Worm (Caenorhabditis elegans) whole organism, midembryonic: ENCODE results near the gene C15H9.3.

Source experiments
- T22C8.4 ChIP-seq: fragments of 200-800 bp; sonication (Bioruptor generic); IDR thresholded peaks from 2 replicates; pipeline ENCODE4 v1.3.6; 2022; ENCODE audit warnings: missing genetic modification characterization, missing compliant biosample characterization
- cog-1 ChIP-seq: sonication (generic microtip); optimal IDR thresholded peaks from 2 replicates; lab custom pipeline; 2016; ENCODE audit warnings: missing genetic modification characterization, missing compliant biosample characterization
- flt-1 ChIP-seq: fragments of 200-800 bp; sonication (Bioruptor generic); IDR thresholded peaks from 2 replicates; pipeline ENCODE4 v1.3.6; 2022; ENCODE audit warnings: missing genetic modification characterization, missing compliant biosample characterization
- klf-2 ChIP-seq: fragments of 200-800 bp; sonication (Bioruptor generic); conservative IDR thresholded peaks from 2 replicates; pipeline ENCODE4 v1.3.6; 2022; ENCODE audit warnings: missing genetic modification reagents, missing genetic modification characterization, missing compliant biosample characterization
- med-1 ChIP-seq: sonication (generic microtip); optimal IDR thresholded peaks from 2 replicates; lab custom pipeline; 2017; ENCODE audit warnings: missing genetic modification characterization, mild to moderate bottlenecking, missing compliant biosample characterization, antibody characterized with exemption, missing genetic modification reagents; ENCODE audit not compliant: insufficient read depth
- ref-1 ChIP-seq: fragments of 200-800 bp; sonication (Bioruptor generic); conservative IDR thresholded peaks from 2 replicates; pipeline ENCODE4 v1.3.6; 2022; ENCODE audit warnings: missing genetic modification reagents, missing genetic modification characterization, missing compliant biosample characterization
- tab-1 ChIP-seq: fragments of 200-800 bp; sonication (Bioruptor generic); IDR thresholded peaks from 2 replicates; pipeline ENCODE4 v1.3.6; 2022; ENCODE audit warnings: missing genetic modification characterization, missing compliant biosample characterization
- ztf-23 ChIP-seq: fragments of 200-800 bp; sonication (Bioruptor generic); IDR thresholded peaks from 2 replicates; pipeline ENCODE4 v1.3.6; 2022; ENCODE audit warnings: missing genetic modification reagents, missing genetic modification characterization, missing compliant biosample characterization
- ztf-29 ChIP-seq: fragments of 200-800 bp; sonication (Bioruptor generic); IDR thresholded peaks from 2 replicates; pipeline ENCODE4 v1.3.6; 2022; ENCODE audit warnings: missing genetic modification reagents, missing genetic modification characterization, missing compliant biosample characterization

C15H9.3 gene

DNA sequence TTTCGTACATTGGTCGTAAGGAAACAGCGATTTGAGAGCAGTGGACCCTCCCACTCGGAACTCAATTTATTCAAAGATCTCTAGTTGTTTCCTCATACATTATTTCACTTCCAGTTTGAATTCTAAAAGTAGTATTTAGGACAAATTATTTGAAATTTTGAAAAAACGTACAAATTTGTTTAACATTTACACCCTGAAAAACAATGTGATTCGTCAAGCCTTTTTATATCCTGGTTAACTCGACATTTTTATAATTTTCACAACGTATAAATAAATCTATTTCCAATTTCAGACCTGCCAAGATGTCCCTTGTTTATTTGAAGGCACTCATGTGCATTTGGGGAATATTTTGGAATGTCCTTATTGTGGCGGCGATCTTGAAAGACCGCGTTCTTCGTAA lies at the start of gene C15H9.3:
TSS of gene C15H9.3 (plus strand) at position 301 of the 400 bp plus-strand sequence.
- TF ChIP-seq tab-1 (GFP tag; lab: Robert Waterston, UW): no peak
- no peak for TF ChIP-seq T22C8.4
- TF ChIP-seq ztf-29 (GFP tag; lab: Robert Waterston, UW): no peak
- no peak for TF ChIP-seq ztf-23 (GFP tag; lab: Robert Waterston, UW)

DNA sequence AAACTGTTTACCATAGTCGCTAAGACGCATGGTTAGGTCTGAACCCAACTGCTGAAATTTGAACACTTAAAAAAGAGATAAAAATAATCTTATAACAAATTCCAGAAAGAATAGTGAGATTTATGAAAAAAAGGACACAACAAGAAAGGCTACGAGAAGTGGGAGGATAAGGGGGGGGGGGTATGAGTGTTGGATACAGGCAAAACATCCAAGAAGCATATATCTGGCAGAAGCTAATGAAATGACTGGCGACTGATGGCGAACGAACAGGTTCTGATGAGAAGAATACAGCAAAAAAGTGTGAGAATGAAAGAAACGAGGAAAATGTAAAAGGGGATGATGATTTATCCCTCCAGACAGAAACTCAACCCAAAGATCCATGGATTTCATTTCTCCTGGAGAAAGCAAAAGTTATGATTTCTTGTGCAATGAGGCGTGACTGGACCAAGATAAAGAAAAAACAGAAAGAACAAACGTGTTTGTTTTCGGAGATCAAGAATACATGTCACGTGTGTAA lies 49.6 kb upstream of the C15H9.3 start, which contains the start of gene ptr-4:
TSS of gene ptr-4 (minus strand) at position 51 of the 517 bp plus-strand sequence.
- no peak for TF ChIP-seq ztf-23 (GFP tag; lab: Robert Waterston, UW)
- no peak for TF ChIP-seq flt-1
- TF ChIP-seq cog-1 (tag; lab: Kevin White, UChicago): no peak

DNA sequence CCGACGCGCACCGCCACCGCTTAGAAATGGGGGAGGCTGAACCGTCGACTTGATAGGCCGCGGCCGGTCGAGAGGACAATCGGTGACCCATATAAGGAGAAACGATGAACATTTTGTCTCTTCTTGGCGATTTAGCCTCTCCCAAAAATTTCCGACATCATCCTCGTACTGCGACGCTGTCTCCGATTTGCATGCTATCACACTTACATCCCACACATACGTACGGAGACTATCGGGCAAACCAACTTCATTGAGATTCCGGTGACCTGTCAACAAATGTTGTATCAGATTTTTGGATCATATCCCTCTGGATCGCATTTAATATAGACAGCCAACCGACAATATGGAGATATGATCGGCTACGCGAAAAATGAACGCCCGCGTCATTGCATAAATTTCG lies 49.0 kb upstream of the C15H9.3 start:
- TF ChIP-seq cog-1 (tag; lab: Kevin White, UChicago) (peak; percentile 18), tab-1 (GFP tag; lab: Robert Waterston, UW) (no peak)

DNA sequence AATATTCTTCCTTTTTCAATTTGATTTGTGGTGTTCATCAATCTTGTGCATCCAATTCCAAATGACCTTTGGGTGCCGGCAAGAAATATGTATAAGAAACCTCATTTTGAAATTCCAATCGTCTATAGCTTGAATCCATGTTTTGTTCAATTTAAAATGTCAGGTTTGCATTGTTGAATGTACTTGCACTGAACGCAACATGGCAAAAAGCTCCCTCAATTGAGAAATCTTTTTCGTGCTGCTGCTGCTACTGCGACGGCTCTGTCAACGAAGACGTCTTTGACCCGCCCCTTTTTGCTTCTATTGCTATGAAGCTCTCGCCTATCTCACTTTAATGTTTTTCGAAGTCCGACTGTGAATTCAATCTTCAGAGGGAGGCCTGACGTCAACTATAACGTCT lies 40.4 kb upstream of the C15H9.3 start, which contains the start of gene lgc-58:
TSS of gene lgc-58 (plus strand) at position 301 of the 400 bp plus-strand sequence.
- TF ChIP-seq tab-1 (GFP tag; lab: Robert Waterston, UW) (no peak), med-1 (GFP tag; lab: Kevin White, UChicago) (no peak), cog-1 (tag; lab: Kevin White, UChicago) (no peak), ref-1 (GFP tag; lab: Robert Waterston, UW) (no peak), ztf-23 (GFP tag; lab: Robert Waterston, UW) (no peak), klf-2 (GFP tag; lab: Robert Waterston, UW) (no peak), flt-1 (no peak), T22C8.4 (no peak), ztf-29 (GFP tag; lab: Robert Waterston, UW) (no peak)

DNA sequence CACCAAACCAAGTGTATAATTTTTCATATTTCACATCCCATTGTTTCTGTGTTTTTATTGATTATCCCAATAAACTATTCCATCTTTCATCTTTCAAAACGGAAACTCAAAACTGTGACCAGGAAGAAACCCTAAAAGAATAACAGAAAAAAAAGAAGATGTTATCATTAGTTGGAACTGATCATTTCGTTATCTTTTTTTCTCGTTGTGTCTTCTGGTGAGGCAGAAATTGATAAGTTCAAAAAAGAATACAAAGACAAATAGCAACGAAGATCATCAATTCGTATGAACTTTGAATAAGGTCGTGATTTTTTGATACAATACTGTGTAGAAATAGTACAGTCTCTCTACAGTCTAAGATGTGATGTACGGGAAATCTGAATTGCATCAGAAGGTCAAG lies 33.8 kb upstream of the C15H9.3 start:
- TF ChIP-seq T22C8.4 (no peak), ztf-23 (GFP tag; lab: Robert Waterston, UW) (no peak), klf-2 (GFP tag; lab: Robert Waterston, UW) (no peak), ref-1 (GFP tag; lab: Robert Waterston, UW) (no peak), ztf-29 (GFP tag; lab: Robert Waterston, UW) (no peak), cog-1 (tag; lab: Kevin White, UChicago) (no peak), med-1 (GFP tag; lab: Kevin White, UChicago) (no peak)

DNA sequence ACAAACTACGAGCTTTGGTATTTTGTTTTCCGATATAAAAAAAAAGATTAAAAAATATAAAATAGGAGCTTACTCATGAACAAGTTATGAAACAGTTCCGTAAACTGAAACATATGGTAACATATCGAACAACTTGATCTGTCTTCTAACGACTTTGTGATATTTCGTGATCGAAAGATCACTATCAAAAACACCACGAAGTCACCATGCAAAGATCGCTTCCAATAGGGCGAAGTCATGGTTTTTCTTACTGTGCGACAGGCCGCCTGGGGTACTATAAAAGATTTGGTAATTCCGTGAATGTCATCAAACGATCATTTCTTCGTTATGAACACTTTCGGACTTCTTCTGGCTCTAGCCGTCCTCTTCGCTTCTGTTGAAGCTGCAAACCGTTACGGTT lies 32.9 kb upstream of the C15H9.3 start, which contains the start of gene C45B2.3:
TSS of gene C45B2.3 (plus strand) at position 301 of the 400 bp plus-strand sequence.
- TF ChIP-seq ref-1 (GFP tag; lab: Robert Waterston, UW): no peak
- no peak for TF ChIP-seq klf-2 (GFP tag; lab: Robert Waterston, UW)

DNA sequence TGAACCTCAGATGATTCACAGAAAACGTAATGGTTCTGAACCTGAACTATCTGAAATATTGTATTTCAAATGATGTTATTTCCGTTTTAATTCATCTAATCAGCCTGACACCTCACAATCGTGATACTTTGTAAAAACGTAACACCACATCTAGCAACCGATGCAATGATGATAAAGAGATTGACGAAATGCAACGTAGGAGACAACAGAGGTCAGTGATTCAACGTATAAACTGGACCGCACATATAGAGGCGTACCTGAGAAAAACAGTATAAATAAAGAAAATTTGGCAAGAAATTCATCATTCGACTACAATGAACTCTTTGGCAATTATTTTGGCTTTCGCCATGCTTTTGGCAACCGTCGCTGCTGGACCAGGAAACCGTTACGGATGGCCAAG lies 31.2 kb upstream of the C15H9.3 start, which contains the start of gene C45B2.2:
TSS of gene C45B2.2 (plus strand) at position 301 of the 400 bp plus-strand sequence.
- TF ChIP-seq tab-1 (GFP tag; lab: Robert Waterston, UW): no peak
- no peak for TF ChIP-seq med-1 (GFP tag; lab: Kevin White, UChicago)
- no peak for TF ChIP-seq cog-1 (tag; lab: Kevin White, UChicago)
- no peak for TF ChIP-seq ztf-29 (GFP tag; lab: Robert Waterston, UW)
- TF ChIP-seq flt-1: no peak
- no peak for TF ChIP-seq T22C8.4
- no peak for TF ChIP-seq ref-1 (GFP tag; lab: Robert Waterston, UW)
- no peak for TF ChIP-seq ztf-23 (GFP tag; lab: Robert Waterston, UW)
- TF ChIP-seq klf-2 (GFP tag; lab: Robert Waterston, UW): no peak

DNA sequence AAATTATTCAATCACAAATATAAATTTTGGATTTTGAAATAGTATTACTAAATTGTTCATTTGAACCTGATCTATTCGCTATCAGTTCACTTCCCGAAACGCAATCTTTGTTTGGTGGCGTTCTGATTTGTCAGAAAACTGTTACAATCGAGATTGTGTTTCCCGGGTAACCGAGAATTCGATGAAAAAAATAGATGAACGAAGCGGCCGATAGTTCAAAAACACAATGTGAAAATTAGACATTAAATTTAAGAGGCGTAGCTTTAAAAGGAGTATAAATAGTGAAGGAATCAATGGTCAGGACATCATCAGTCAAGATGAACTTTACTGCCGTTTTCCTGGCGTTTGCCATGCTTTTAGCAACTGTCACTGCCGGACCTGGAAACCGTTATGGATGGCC lies 29.8 kb upstream of the C15H9.3 start, which contains the start of gene C45B2.1:
TSS of gene C45B2.1 (plus strand) at position 301 of the 400 bp plus-strand sequence.
- TF ChIP-seq ztf-29 (GFP tag; lab: Robert Waterston, UW) (no peak), ref-1 (GFP tag; lab: Robert Waterston, UW) (no peak), tab-1 (GFP tag; lab: Robert Waterston, UW) (no peak), med-1 (GFP tag; lab: Kevin White, UChicago) (no peak), T22C8.4 (no peak), ztf-23 (GFP tag; lab: Robert Waterston, UW) (no peak), flt-1 (no peak), klf-2 (GFP tag; lab: Robert Waterston, UW) (no peak), cog-1 (tag; lab: Kevin White, UChicago) (no peak)

DNA sequence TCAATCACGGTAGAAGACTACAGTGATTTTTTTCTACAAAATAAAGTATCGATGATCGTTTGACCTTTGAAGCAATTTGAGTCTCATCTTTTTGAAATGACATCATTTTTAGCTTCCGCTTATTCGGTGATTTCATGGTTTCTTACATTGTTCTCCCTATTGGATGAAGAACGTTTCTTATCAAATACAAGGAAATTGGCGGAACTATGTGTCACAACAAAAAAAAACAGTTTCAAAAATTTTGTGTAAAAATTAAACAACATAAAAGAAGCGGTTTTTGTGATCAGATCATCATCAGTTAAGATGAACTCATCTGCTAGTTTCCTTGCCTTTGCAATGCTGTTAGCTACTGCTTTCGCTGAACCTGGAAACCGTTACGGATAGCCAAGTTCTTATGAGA lies 27.9 kb upstream of the C15H9.3 start, which contains the start of gene C45B2.8:
TSS of gene C45B2.8 (plus strand) at position 301 of the 400 bp plus-strand sequence.
- no peak for TF ChIP-seq cog-1 (tag; lab: Kevin White, UChicago)
- TF ChIP-seq tab-1 (GFP tag; lab: Robert Waterston, UW): no peak
- TF ChIP-seq ref-1 (GFP tag; lab: Robert Waterston, UW): no peak
- TF ChIP-seq klf-2 (GFP tag; lab: Robert Waterston, UW): no peak
- TF ChIP-seq flt-1: no peak
- no peak for TF ChIP-seq ztf-29 (GFP tag; lab: Robert Waterston, UW)
- TF ChIP-seq med-1 (GFP tag; lab: Kevin White, UChicago): no peak
- no peak for TF ChIP-seq ztf-23 (GFP tag; lab: Robert Waterston, UW)

DNA sequence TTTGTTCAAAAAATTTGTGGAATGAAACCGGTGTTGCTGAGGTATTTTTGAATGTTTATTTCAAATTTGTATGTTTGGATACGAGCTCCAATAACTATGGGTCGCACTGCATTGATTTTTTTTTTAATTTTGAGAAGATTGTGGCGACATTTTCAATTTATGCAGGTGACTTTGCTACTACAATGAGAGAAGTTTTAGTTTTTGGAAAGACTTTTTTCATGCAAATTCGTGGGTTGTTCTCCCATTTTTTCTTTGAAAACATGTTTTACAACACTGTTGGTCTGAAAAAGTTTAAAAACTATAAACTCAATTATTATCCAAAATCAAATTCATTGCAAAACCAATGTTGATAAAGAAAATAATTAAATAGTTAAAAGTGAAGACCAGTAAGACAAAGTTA lies 26.9 kb upstream of the C15H9.3 start:
- TF ChIP-seq tab-1 (GFP tag; lab: Robert Waterston, UW) (no peak), T22C8.4 (no peak), ref-1 (GFP tag; lab: Robert Waterston, UW) (no peak)
